Worm (Caenorhabditis elegans) whole organism, late embryonic: Measurements from ENCODE around the gene F57A8.1.

Experiments used
- dve-1 ChIP-seq: sonication (generic microtip); optimal IDR thresholded peaks from 2 replicates; lab custom pipeline; 2017; ENCODE audit warnings: antibody characterized with exemption, mild to moderate bottlenecking, missing genetic modification characterization, missing compliant biosample characterization
- pat-9 ChIP-seq: fragments of 200-800 bp; sonication (Bioruptor generic); optimal IDR thresholded peaks from 2 replicates; lab custom pipeline; 2018; ENCODE audit warnings: mild to moderate bottlenecking, missing genetic modification characterization, moderate library complexity, missing compliant biosample characterization
- pha-4 ChIP-seq: fragments of 150-350 bp; optimal IDR thresholded peaks from 2 replicates; lab custom pipeline; 2018; ENCODE audit warnings: missing biosample characterization, missing genetic modification reagents, missing genetic modification characterization
- syd-9 ChIP-seq: sonication (generic microtip); optimal IDR thresholded peaks from 2 replicates; lab custom pipeline; 2016; ENCODE audit warnings: mild to moderate bottlenecking, missing genetic modification characterization, moderate library complexity, missing compliant biosample characterization
- unc-3 ChIP-seq, 2 experiments: fragments of 200-800 bp in 1 of 2; sonication (Bioruptor generic) in 1 of 2; sonication (generic microtip) in 1 of 2; conservative IDR thresholded peaks in 1 of 2; optimal IDR thresholded peaks in 1 of 2; 2 replicates each; pipeline versions ENCODE4 v1.3.6 to Lab custom; 2016 to 2022; ENCODE audit warnings: missing compliant biosample characterization in 2 of 2, missing genetic modification characterization in 2 of 2, missing genetic modification reagents in 1 of 2

DNA sequence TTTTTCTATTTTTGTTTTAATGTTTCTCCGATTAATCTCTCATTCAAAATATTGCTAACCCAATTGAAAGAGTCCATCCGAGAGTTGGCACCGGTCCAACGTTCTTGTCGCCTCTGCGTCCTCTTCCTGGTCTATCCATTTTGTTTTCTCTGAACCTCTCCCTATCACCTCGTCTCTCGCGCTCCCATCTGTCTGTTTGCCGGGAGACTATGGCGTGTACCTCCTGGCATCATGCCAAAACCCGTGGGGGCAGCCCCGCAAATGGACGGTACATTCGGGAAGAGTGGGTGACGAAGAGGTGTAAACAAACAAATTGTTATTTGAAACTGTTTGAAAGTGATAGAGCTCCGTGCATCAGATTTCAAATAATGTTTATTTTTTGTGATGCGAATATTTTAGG lies 865 bp upstream of the F57A8.1 start, which contains the start of gene T06E8.2:
- no peak for TF ChIP-seq pat-9 (tag; lab: Kevin White, UChicago)
- TF ChIP-seq pha-4: no peak
- no peak for TF ChIP-seq dve-1 (tag; lab: Kevin White, UChicago)
- no peak for TF ChIP-seq unc-3 (GFP tag; conservative IDR thresholded peaks at IDR 0.05; lab: Robert Waterston, UW)
- TF ChIP-seq unc-3 (tag; optimal IDR thresholded peaks at IDR 0.05; lab: Kevin White, UChicago): no peak
- no peak for TF ChIP-seq syd-9
